Fruit fly (Drosophila melanogaster): Measurements from ENCODE around the gene CG3036.

Gene CG3036

DNA sequence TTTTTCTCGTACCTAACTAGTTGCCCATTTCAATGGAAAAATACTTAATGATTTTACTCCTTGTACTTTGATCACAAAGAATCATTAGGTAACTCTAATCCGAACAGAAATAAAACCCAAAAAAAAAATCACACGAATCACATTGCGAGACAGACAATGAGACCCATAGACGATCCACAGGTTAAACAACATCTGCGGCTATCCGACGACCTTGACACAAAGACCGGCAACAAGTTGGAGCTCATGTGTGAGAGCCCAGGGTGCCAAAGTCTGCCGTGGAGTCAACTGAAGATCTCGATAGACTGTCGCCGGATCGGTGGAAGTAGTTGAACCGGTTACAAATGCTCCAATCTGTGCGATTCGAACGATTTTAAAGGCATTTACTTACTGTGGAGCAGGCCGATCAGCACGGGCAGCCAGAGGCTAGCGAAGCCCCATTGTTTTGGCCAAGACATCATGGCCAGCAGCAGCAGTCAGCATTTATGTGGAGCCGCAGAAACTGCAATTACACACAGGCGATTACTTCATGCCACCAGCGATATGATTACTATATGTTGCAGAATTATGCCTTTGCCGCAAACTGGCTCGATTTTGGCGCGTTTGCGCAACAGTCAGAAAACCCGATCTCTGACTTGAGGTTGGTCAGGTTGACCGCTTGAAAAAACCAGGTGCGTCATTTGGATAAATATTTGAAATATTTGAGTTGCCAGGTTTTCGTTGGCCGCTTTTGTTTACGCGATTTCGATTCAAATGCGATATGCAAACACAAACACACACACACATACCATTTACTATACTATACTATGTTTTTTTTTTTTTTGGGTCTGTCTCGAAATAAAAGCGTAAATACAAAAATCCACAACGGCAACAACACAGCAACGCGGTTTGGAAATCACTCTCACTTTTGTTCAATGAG, 13.7 kb downstream of the CG3036 start:
- TF ChIP-seq psq (optimal IDR thresholded peaks at IDR 0.05) (no peak), Dll (optimal IDR thresholded peaks at IDR 0.05) (no peak), CG8478 (optimal IDR thresholded peaks at IDR 0.05) (no peak), EcR (GFP tag; optimal IDR thresholded peaks at IDR 0.05) (no peak), pan (optimal IDR thresholded peaks at IDR 0.05) (no peak), usp (GFP tag; optimal IDR thresholded peaks at IDR 0.05) (no peak)

DNA sequence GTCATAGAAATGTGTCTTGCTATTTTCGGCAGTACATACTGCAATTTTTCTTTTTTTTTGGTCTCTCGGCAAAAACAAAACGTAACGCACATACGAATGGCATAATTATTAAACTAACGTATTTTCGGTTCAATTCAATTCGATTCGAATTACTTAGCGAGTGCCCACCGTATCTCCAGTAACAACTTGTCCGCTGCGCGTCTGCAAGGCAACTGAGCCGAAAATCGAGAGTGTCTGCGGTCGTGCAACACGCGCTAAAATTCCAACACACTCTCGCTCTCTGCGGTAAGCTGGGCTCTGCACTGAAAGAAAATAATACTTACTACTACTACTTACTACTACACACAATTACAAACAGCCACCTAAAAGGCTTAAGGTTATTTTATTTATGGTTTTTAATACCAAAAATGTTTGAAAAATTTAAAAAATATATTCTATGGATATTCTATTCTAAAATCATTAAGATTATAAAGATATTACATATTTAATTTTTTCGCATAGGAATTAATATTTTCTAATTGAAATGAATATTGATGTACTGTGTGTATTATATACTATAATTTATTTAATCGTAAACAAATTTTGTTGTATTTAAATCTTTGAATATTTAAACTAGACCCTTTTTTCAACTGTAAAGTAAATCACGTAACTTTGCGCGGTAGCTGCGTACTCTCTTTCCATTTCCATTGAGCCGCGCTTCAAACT, 14.8 kb downstream of the CG3036 start, which contains the start of gene snsl:
TSS of gene snsl (minus strand) at position 217 of the 705 bp plus-strand sequence.
- TF ChIP-seq Dll (optimal IDR thresholded peaks at IDR 0.05), result no peak
- TF ChIP-seq pan (optimal IDR thresholded peaks at IDR 0.05), result no peak
- TF ChIP-seq CG8478 (optimal IDR thresholded peaks at IDR 0.05), result no peak
- no peak for TF ChIP-seq usp (GFP tag; optimal IDR thresholded peaks at IDR 0.05)
- TF ChIP-seq psq (optimal IDR thresholded peaks at IDR 0.05), result no peak
- no peak for TF ChIP-seq EcR (GFP tag; optimal IDR thresholded peaks at IDR 0.05)

DNA sequence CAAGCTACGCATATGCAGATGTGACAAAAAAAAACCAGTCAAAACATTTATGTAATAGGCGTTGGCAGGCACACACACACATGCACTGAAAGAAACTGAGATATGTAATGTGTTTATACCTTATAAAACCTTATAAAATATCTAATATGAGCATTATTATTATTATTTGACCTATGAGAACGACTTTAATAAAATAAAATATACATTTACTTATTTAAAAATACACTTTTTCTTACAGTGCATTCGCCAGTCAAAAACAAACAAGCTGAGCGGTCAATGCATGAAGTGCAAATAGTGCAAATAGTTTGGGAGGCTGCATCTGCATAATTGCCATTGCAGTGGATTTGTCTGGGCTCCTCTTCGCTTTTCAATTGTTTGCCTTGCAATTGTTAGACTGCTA, 16.1 kb downstream of the CG3036 start:
- TF ChIP-seq usp (GFP tag; optimal IDR thresholded peaks at IDR 0.05) (no peak), psq (optimal IDR thresholded peaks at IDR 0.05) (no peak), EcR (GFP tag; optimal IDR thresholded peaks at IDR 0.05) (no peak), CG8478 (optimal IDR thresholded peaks at IDR 0.05) (no peak), pan (optimal IDR thresholded peaks at IDR 0.05) (no peak), Dll (optimal IDR thresholded peaks at IDR 0.05) (no peak)

DNA sequence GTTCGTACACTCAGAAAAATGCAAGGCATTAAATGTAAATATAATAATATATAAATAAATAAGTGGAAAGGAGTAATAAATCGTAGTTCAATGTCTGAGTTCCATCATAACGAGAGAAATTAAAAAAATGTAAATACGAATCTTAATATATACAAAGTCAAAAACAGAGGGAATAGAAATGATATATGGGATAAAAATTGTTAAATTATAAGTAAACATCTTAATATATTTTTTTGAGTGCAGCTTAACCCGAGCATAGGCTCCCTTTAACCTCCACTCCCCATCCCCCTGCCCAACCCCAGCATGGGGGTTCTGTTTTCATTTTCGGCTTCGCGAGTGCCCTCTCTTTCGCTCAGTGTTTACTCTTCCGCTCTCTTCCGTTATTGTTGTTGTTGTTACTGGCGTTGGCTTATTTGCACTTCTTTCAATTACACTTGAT, 23.8 kb downstream of the CG3036 start:
- no peak for TF ChIP-seq pan (optimal IDR thresholded peaks at IDR 0.05)
- TF ChIP-seq usp (GFP tag; optimal IDR thresholded peaks at IDR 0.05), result no peak
- no peak for TF ChIP-seq psq (optimal IDR thresholded peaks at IDR 0.05)
- no peak for TF ChIP-seq EcR (GFP tag; optimal IDR thresholded peaks at IDR 0.05)
- no peak for TF ChIP-seq CG8478 (optimal IDR thresholded peaks at IDR 0.05)
- no peak for TF ChIP-seq Dll (optimal IDR thresholded peaks at IDR 0.05)

DNA sequence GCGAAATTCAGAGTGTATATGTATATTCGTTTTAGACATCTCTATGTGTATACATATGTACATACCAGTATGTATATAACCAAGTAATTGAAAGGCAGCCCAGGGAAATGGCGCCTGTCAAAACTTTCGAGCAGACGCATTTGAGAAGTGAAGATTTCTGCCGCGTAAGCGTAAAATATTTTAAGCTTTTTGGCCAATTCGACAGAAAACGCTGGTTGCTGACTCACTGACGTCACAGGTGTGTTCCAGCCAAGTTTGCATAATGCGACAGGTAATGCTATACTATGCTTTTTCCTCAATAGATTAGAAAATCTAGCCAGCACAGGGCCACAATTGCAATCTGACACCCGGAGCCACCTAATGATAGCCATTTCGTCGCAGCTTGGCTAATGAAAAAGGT, 24.8 kb downstream of the CG3036 start:
- TF ChIP-seq CG8478 (optimal IDR thresholded peaks at IDR 0.05), result no peak
- no peak for TF ChIP-seq psq (optimal IDR thresholded peaks at IDR 0.05)
- no peak for TF ChIP-seq usp (GFP tag; optimal IDR thresholded peaks at IDR 0.05)
- no peak for TF ChIP-seq pan (optimal IDR thresholded peaks at IDR 0.05)
- no peak for TF ChIP-seq EcR (GFP tag; optimal IDR thresholded peaks at IDR 0.05)
- no peak for TF ChIP-seq Dll (optimal IDR thresholded peaks at IDR 0.05)

DNA sequence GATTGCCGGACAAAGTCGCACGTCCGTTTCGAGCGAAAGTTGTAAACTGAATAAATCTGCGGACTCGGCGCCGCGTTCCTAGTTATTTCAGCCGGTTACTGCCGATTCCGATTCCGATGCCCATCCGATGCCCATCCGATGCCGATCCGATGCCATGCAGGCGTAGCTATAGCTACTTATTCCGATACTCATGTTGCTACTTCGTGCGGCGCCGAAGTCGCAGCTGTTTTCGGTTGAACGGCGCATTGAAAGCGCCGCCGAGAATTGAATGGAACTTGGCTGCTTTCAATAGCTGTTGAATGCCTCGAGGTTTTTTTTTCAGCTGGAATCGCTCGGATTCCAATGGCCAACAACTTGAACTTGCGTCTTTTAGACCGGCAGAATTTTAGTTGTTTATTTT, 36.4 kb downstream of the CG3036 start:
- TF ChIP-seq usp (GFP tag; optimal IDR thresholded peaks at IDR 0.05) (no peak), psq (optimal IDR thresholded peaks at IDR 0.05) (no peak), EcR (GFP tag; optimal IDR thresholded peaks at IDR 0.05) (no peak), CG8478 (optimal IDR thresholded peaks at IDR 0.05) (no peak), pan (optimal IDR thresholded peaks at IDR 0.05) (no peak), Dll (optimal IDR thresholded peaks at IDR 0.05) (no peak)

DNA sequence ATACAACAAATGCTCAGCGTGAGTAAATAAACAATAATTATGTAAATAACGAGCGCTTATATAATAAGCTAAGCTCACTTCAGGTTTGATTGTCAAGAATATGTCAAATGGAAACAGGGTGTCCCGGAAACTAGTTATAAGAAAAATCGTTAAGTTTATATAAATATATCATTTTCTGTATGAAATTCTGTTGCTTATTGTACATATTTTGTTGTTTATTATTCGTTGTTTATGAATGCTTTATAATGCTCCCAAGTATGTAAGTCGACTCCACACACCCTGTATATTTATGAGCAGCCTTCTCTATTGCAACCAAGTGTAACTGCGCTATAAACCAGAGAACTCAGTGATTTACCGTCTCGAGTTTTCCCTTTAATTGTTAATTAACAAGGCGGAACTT, 38.6 kb downstream of the CG3036 start:
- TF ChIP-seq psq (optimal IDR thresholded peaks at IDR 0.05) (no peak), EcR (GFP tag; optimal IDR thresholded peaks at IDR 0.05) (no peak), CG8478 (optimal IDR thresholded peaks at IDR 0.05) (no peak), Dll (optimal IDR thresholded peaks at IDR 0.05) (no peak), pan (optimal IDR thresholded peaks at IDR 0.05) (no peak), usp (GFP tag; optimal IDR thresholded peaks at IDR 0.05) (no peak)

DNA sequence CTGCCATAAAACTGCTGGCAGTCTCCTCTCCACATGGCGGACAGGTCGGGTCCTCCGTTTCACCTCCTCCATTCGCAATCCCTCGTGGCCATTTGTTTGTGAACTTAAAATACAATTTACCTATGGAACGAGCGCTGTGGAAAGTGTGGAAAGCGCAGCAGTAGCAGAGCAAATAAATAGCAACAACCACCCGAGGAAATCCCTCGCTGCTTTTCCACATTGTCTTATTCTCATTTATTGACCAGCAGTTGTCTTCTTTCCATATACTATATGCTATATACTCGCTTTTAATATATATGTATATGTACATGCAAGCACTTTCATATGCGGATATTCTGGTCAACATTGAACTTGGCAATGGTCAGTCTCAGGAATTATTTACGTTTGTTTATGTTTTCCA, 40.4 kb downstream of the CG3036 start, which contains the start of gene hoe1:
TSS of gene hoe1 (minus strand) at position 101 of the 400 bp plus-strand sequence.
- TF ChIP-seq Dll (optimal IDR thresholded peaks at IDR 0.05), result no peak
- TF ChIP-seq psq (optimal IDR thresholded peaks at IDR 0.05), result no peak
- TF ChIP-seq pan (optimal IDR thresholded peaks at IDR 0.05), result no peak
- TF ChIP-seq CG8478 (optimal IDR thresholded peaks at IDR 0.05), result no peak
- TF ChIP-seq usp (GFP tag; optimal IDR thresholded peaks at IDR 0.05), result no peak
- TF ChIP-seq EcR (GFP tag; optimal IDR thresholded peaks at IDR 0.05), result no peak

DNA sequence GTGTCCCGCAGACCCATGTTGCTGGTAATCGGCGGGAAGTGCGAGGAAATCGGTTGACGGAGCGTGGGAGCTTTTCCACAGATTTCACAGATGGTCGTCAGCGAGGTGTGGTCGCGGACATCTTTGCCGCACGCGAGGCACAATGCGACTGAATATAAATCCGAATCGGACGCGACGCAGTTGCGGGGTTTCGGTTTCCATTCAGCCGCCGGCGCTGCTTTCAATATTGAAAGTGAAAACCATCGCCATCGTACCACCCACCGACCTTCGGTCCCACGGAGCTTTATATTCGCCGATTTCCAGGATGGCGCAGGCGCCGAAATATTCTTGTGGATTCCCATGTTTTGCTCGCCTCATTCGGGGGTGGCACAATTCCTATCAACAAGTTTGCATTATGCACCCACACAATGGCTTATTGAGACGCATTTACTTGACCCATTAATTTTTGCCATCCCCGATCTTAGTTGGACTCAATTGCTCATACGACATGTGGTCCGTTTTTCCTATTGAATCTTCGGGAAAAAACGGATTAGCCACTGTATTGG, 44.5 kb downstream of the CG3036 start, which contains the start of gene hoe2:
TSS of gene hoe2 (minus strand) at position 126 of the 545 bp plus-strand sequence.
- TF ChIP-seq pan (optimal IDR thresholded peaks at IDR 0.05), result no peak
- TF ChIP-seq CG8478 (optimal IDR thresholded peaks at IDR 0.05), result no peak
- TF ChIP-seq EcR (GFP tag; optimal IDR thresholded peaks at IDR 0.05), result no peak
- no peak for TF ChIP-seq psq (optimal IDR thresholded peaks at IDR 0.05)
- TF ChIP-seq Dll (optimal IDR thresholded peaks at IDR 0.05), result no peak
- TF ChIP-seq usp (GFP tag; optimal IDR thresholded peaks at IDR 0.05), result no peak

DNA sequence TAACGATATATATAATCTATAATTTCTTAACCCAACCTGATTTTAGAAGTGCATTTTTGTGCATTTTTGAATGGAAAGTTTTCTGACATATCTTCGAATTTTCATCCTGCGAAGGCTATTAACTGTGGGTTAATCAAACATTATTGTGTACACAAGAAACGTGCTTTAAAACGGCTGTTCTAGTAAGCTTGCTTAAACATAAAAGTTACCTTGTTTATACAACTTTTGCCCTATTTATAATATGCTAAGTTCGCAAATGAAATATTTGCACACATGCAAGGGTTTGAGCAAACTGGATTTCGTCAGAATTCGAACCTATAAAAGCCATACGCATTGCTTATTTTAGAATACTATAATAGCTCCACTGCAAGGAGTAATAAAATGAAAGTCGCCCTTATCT, 45.1 kb downstream of the CG3036 start, which contains the start of gene Sgs1:
TSS of gene Sgs1 (plus strand) at position 350 of the 400 bp plus-strand sequence.
- TF ChIP-seq usp (GFP tag; optimal IDR thresholded peaks at IDR 0.05), result no peak
- no peak for TF ChIP-seq CG8478 (optimal IDR thresholded peaks at IDR 0.05)
- no peak for TF ChIP-seq pan (optimal IDR thresholded peaks at IDR 0.05)
- no peak for TF ChIP-seq EcR (GFP tag; optimal IDR thresholded peaks at IDR 0.05)
- no peak for TF ChIP-seq psq (optimal IDR thresholded peaks at IDR 0.05)
- TF ChIP-seq Dll (optimal IDR thresholded peaks at IDR 0.05), result no peak

DNA sequence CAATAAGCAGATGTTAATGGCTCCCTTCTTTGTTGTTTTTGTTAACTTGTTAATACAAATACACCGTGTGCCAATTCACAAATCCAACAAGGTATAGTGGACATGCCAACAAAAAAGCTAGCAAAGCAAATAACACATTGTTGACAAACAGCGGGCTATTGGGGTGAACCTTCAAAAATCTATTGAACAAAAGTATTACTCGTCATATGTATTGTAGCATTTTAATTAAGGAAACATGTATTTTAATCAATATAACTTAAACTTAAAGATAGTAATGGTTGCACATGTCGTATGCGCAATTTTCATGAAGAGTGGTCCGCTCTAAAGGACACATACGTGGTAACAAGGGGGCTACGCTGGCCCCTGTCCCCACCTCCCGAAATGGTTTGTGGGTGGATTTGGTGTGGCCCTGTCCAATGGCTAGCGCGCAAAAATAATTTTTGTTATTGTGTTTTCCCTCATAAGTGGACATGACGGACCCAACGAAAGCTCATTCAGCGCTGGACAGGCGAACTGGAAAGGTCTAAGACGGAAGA, 50.4 kb downstream of the CG3036 start, which contains the start of gene synr:
TSS of gene synr (plus strand) at position 486 of the 536 bp plus-strand sequence.
- TF ChIP-seq pan (optimal IDR thresholded peaks at IDR 0.05), result no peak
- TF ChIP-seq usp (GFP tag; optimal IDR thresholded peaks at IDR 0.05), result no peak
- TF ChIP-seq Dll (optimal IDR thresholded peaks at IDR 0.05), result no peak
- no peak for TF ChIP-seq EcR (GFP tag; optimal IDR thresholded peaks at IDR 0.05)
- TF ChIP-seq CG8478 (optimal IDR thresholded peaks at IDR 0.05), result no peak
- no peak for TF ChIP-seq psq (optimal IDR thresholded peaks at IDR 0.05)
